Fruit fly (Drosophila melanogaster) whole organism, embryonic: ENCODE data around the gene Hph.

Source experiments
- B-H1 ChIP-seq: fragments of 200-800 bp; sonication (Bioruptor generic); IDR thresholded peaks from 3 replicates; pipeline ENCODE4 v1.3.6; 2022; ENCODE audit warnings: missing biosample characterization, missing genetic modification characterization
- CG11093 ChIP-seq: fragments of 200-800 bp; sonication (Bioruptor generic); IDR thresholded peaks from 3 replicates; pipeline ENCODE4 v1.3.6; 2022; ENCODE audit warnings: missing biosample characterization, missing genetic modification characterization
- CG11247 ChIP-seq: fragments of 200-800 bp; sonication (Bioruptor generic); IDR thresholded peaks from 2 replicates; pipeline ENCODE4 v1.3.6; 2022; ENCODE audit warnings: missing biosample characterization, missing genetic modification characterization
- CG11456 ChIP-seq: fragments of 200-800 bp; sonication (Bioruptor generic); IDR thresholded peaks from 3 replicates; pipeline ENCODE4 v1.3.6; 2022; ENCODE audit warnings: missing biosample characterization, missing genetic modification characterization
- CG12104 ChIP-seq: fragments of 200-800 bp; sonication (Bioruptor generic); optimal IDR thresholded peaks from 3 replicates; lab custom pipeline; 2016; ENCODE audit warnings: missing biosample characterization, missing genetic modification characterization
- CG12219 ChIP-seq: fragments of 200-800 bp; sonication (Bioruptor generic); optimal IDR thresholded peaks from 3 replicates; lab custom pipeline; 2018; ENCODE audit warnings: missing biosample characterization, mild to moderate bottlenecking, missing genetic modification characterization
- CG12299 ChIP-seq: fragments of 200-800 bp; sonication (Bioruptor generic); optimal IDR thresholded peaks from 2 replicates; lab custom pipeline; 2018; ENCODE audit warnings: missing biosample characterization, mild to moderate bottlenecking, missing genetic modification characterization
- CG13424 ChIP-seq: fragments of 200-800 bp; sonication (Bioruptor generic); optimal IDR thresholded peaks from 2 replicates; lab custom pipeline; 2019; ENCODE audit warnings: missing biosample characterization, mild to moderate bottlenecking, missing genetic modification characterization, moderate library complexity
- CG15073 ChIP-seq: fragments of 200-800 bp; sonication (Bioruptor generic); optimal IDR thresholded peaks from 2 replicates; lab custom pipeline; 2016; ENCODE audit warnings: missing biosample characterization, missing genetic modification characterization
- CG1603 ChIP-seq: fragments of 200-800 bp; sonication (Bioruptor generic); optimal IDR thresholded peaks from 2 replicates; lab custom pipeline; 2019; ENCODE audit warnings: missing biosample characterization, mild to moderate bottlenecking, missing genetic modification characterization, moderate library complexity
- CG16813 ChIP-seq: fragments of 200-800 bp; sonication (Bioruptor generic); IDR thresholded peaks from 3 replicates; pipeline ENCODE4 v1.3.6; 2022; ENCODE audit warnings: missing biosample characterization, missing genetic modification characterization; ENCODE audit not compliant: partially characterized antibody
- CG2678 ChIP-seq: fragments of 200-800 bp; sonication (Bioruptor generic); optimal IDR thresholded peaks from 3 replicates; lab custom pipeline; 2019; ENCODE audit warnings: missing biosample characterization, mild to moderate bottlenecking, missing genetic modification characterization, moderate library complexity
- CG4282 ChIP-seq: fragments of 200-800 bp; sonication (Bioruptor generic); optimal IDR thresholded peaks from 2 replicates; lab custom pipeline; 2016; ENCODE audit warnings: missing biosample characterization, missing genetic modification characterization
- CG6175 ChIP-seq: fragments of 200-800 bp; sonication (Bioruptor generic); IDR thresholded peaks from 3 replicates; pipeline ENCODE4 v1.3.6; 2022; ENCODE audit warnings: missing biosample characterization, missing genetic modification characterization
- CG6654 ChIP-seq: fragments of 200-800 bp; sonication (Bioruptor generic); optimal IDR thresholded peaks from 2 replicates; lab custom pipeline; 2017; ENCODE audit warnings: missing biosample characterization, mild to moderate bottlenecking, missing genetic modification characterization
- CG7786 ChIP-seq: fragments of 200-800 bp; sonication (Bioruptor generic); optimal IDR thresholded peaks from 2 replicates; lab custom pipeline; 2016; ENCODE audit warnings: missing biosample characterization, missing genetic modification characterization
- CG8359 ChIP-seq: fragments of 200-800 bp; sonication (Bioruptor generic); optimal IDR thresholded peaks from 2 replicates; lab custom pipeline; 2017; ENCODE audit warnings: missing biosample characterization, mild to moderate bottlenecking, missing genetic modification characterization, borderline replicate concordance
- CG8765 ChIP-seq: fragments of 200-800 bp; sonication (Bioruptor generic); IDR thresholded peaks from 2 replicates; pipeline ENCODE4 v1.3.6; 2022; ENCODE audit warnings: missing biosample characterization, missing genetic modification characterization
- CG8944 ChIP-seq: fragments of 200-800 bp; sonication (Bioruptor generic); optimal IDR thresholded peaks from 3 replicates; lab custom pipeline; 2016; ENCODE audit warnings: missing biosample characterization, missing genetic modification characterization
- Doc3 ChIP-seq: fragments of 200-800 bp; sonication (Bioruptor generic); IDR thresholded peaks from 3 replicates; pipeline ENCODE4 v1.3.6; 2022; ENCODE audit warnings: missing biosample characterization, missing genetic modification characterization; ENCODE audit not compliant: partially characterized antibody
- H2.0 ChIP-seq: fragments of 200-800 bp; sonication (Bioruptor generic); IDR thresholded peaks from 2 replicates; pipeline ENCODE4 v1.3.6; 2022; ENCODE audit warnings: missing biosample characterization, missing genetic modification characterization
- HmgD ChIP-seq: fragments of 200-800 bp; sonication (Bioruptor generic); optimal IDR thresholded peaks from 3 replicates; lab custom pipeline; 2016; ENCODE audit warnings: missing biosample characterization, missing genetic modification characterization
- Hr3 ChIP-seq: fragments of 200-800 bp; sonication (Bioruptor generic); optimal IDR thresholded peaks from 3 replicates; lab custom pipeline; 2016; ENCODE audit warnings: missing biosample characterization, missing genetic modification characterization
- Hr78 ChIP-seq, 2 experiments: fragments of 200-800 bp in 1 of 2; fragments of >200 bp in 1 of 2; sonication (Bioruptor generic) in 1 of 2; optimal IDR thresholded peaks; 2 replicates each; lab custom pipeline; 2017 to 2019; ENCODE audit warnings: missing biosample characterization in 2 of 2, missing genetic modification characterization in 2 of 2, mild to moderate bottlenecking in 1 of 2, moderate library complexity in 1 of 2
- MESR4 ChIP-seq: fragments of 200-800 bp; sonication (Bioruptor generic); optimal IDR thresholded peaks from 2 replicates; lab custom pipeline; 2018; ENCODE audit warnings: missing biosample characterization, mild to moderate bottlenecking, missing genetic modification characterization, moderate library complexity
- Myb ChIP-seq: fragments of 200-800 bp; sonication (Bioruptor generic); optimal IDR thresholded peaks from 2 replicates; lab custom pipeline; 2016; ENCODE audit warnings: missing biosample characterization, missing genetic modification characterization
- NC2β ChIP-seq: fragments of 200-800 bp; sonication (Bioruptor generic); optimal IDR thresholded peaks from 2 replicates; lab custom pipeline; 2016; ENCODE audit warnings: missing biosample characterization, missing genetic modification characterization
- NfI ChIP-seq: fragments of 200-800 bp; sonication (Bioruptor generic); optimal IDR thresholded peaks from 3 replicates; lab custom pipeline; 2018; ENCODE audit warnings: missing biosample characterization, mild to moderate bottlenecking, missing genetic modification characterization, moderate library complexity
- Optix ChIP-seq: fragments of 200-800 bp; sonication (Bioruptor generic); IDR thresholded peaks from 3 replicates; pipeline ENCODE4 v1.3.6; 2022; ENCODE audit warnings: missing biosample characterization, missing genetic modification characterization
- Spps ChIP-seq: fragments of 200-800 bp; sonication (Bioruptor generic); optimal IDR thresholded peaks from 2 replicates; lab custom pipeline; 2018; ENCODE audit warnings: missing biosample characterization, mild to moderate bottlenecking, missing genetic modification characterization
- cg ChIP-seq: fragments of 200-800 bp; sonication (Bioruptor generic); optimal IDR thresholded peaks from 3 replicates; lab custom pipeline; 2019; ENCODE audit warnings: missing biosample characterization, mild to moderate bottlenecking, missing genetic modification characterization, moderate library complexity
- grn ChIP-seq: fragments of 200-800 bp; sonication (Bioruptor generic); optimal IDR thresholded peaks from 3 replicates; lab custom pipeline; 2017; ENCODE audit warnings: missing biosample characterization, missing genetic modification characterization
- gt ChIP-seq: fragments of 200-800 bp; sonication (Bioruptor generic); IDR thresholded peaks from 2 replicates; pipeline ENCODE4 v1.3.6; 2022; ENCODE audit warnings: missing biosample characterization, missing genetic modification characterization
- hth ChIP-seq: fragments of >200 bp; optimal IDR thresholded peaks from 2 replicates; lab custom pipeline; 2017; ENCODE audit warnings: inconsistent platforms
- ind ChIP-seq: fragments of 200-800 bp; sonication (Bioruptor generic); optimal IDR thresholded peaks from 3 replicates; lab custom pipeline; 2016; ENCODE audit warnings: missing biosample characterization, missing genetic modification characterization
- jing ChIP-seq: fragments of 200-800 bp; sonication (Bioruptor generic); optimal IDR thresholded peaks from 2 replicates; lab custom pipeline; 2018; ENCODE audit warnings: missing biosample characterization, mild to moderate bottlenecking, missing genetic modification characterization
- kay ChIP-seq: fragments of 200-800 bp; sonication (Bioruptor generic); optimal IDR thresholded peaks from 2 replicates; lab custom pipeline; 2016; ENCODE audit warnings: missing biosample characterization, missing genetic modification characterization
- maf-S ChIP-seq: fragments of 200-800 bp; sonication (Bioruptor generic); optimal IDR thresholded peaks from 2 replicates; lab custom pipeline; 2016; ENCODE audit warnings: missing biosample characterization, missing genetic modification characterization
- nmo ChIP-seq: fragments of 200-800 bp; sonication (Bioruptor generic); optimal IDR thresholded peaks from 2 replicates; lab custom pipeline; 2018; ENCODE audit warnings: missing biosample characterization, mild to moderate bottlenecking, missing genetic modification characterization, moderate library complexity
- pan ChIP-seq, 4 experiments: fragments of >200 bp in 3 of 4; fragments of 200-800 bp in 1 of 4; sonication (Bioruptor generic) in 1 of 4; optimal IDR thresholded peaks in 3 of 4; IDR thresholded peaks in 1 of 4; 2 replicates each; pipeline versions ENCODE4 v1.3.6 to Lab custom; 2017 to 2022; ENCODE audit warnings: missing biosample characterization in 2 of 4, missing genetic modification characterization in 2 of 4, mixed read lengths in 1 of 4
- pum ChIP-seq: fragments of 200-800 bp; sonication (Bioruptor generic); optimal IDR thresholded peaks from 2 replicates; lab custom pipeline; 2016; ENCODE audit warnings: missing biosample characterization, missing genetic modification characterization
- salm ChIP-seq: fragments of 200-800 bp; sonication (Bioruptor generic); optimal IDR thresholded peaks from 2 replicates; lab custom pipeline; 2018; ENCODE audit warnings: missing biosample characterization, mild to moderate bottlenecking, missing genetic modification characterization
- sisA ChIP-seq: fragments of 200-800 bp; sonication (Bioruptor generic); IDR thresholded peaks from 2 replicates; pipeline ENCODE4 v1.3.6; 2022; ENCODE audit warnings: missing biosample characterization, missing genetic modification characterization
- stwl ChIP-seq: fragments of 200-800 bp; sonication (Bioruptor generic); optimal IDR thresholded peaks from 3 replicates; lab custom pipeline; 2018; ENCODE audit warnings: missing biosample characterization, mild to moderate bottlenecking, missing genetic modification characterization, moderate library complexity
- twi ChIP-seq: fragments of 200-800 bp; optimal IDR thresholded peaks from 2 replicates; lab custom pipeline; 2019; ENCODE audit warnings: missing biosample characterization, mild to moderate bottlenecking, missing genetic modification characterization, moderate library complexity
- wor ChIP-seq: fragments of 200-800 bp; sonication (Bioruptor generic); IDR thresholded peaks from 2 replicates; pipeline ENCODE4 v1.3.6; 2022; ENCODE audit warnings: missing biosample characterization, missing genetic modification characterization
- z ChIP-seq: fragments of 200-800 bp; sonication (Bioruptor generic); IDR thresholded peaks from 3 replicates; pipeline ENCODE4 v1.3.6; 2022; ENCODE audit warnings: missing biosample characterization, missing genetic modification characterization
- zf30C ChIP-seq: fragments of 200-800 bp; sonication (Bioruptor generic); optimal IDR thresholded peaks from 3 replicates; lab custom pipeline; 2018; ENCODE audit warnings: missing biosample characterization, mild to moderate bottlenecking, missing genetic modification characterization

Hph gene

dm6 chr3R:5211901-5212758 is 44.7 kb upstream of the Hph start (continued):
- TF ChIP-seq Hr3 (GFP tag; lab: Kevin White, UChicago): peak; percentile 74
- no peak for TF ChIP-seq CG6175 (GFP tag; lab: Robert Waterston, UW)
- TF ChIP-seq CG16813 (GFP tag; lab: Robert Waterston, UW): no peak
- TF ChIP-seq pan (optimal IDR thresholded peaks at IDR 0.05; lab: Kevin White, UChicago): no peak
- peak in 1 of 2 experiments; percentile 68 for TF ChIP-seq pan (GFP tag; optimal IDR thresholded peaks at IDR 0.05 in 1 of 2, IDR thresholded peaks at IDR 0.05 in 1 of 2)
- peak; percentile 44 for TF ChIP-seq jing (GFP tag; lab: Kevin White, UChicago)
- TF ChIP-seq salm: peak; percentile 22
- peak; percentile 70 for TF ChIP-seq stwl (tag; lab: Kevin White, UChicago)
- TF ChIP-seq twi: peak; percentile 84
- TF ChIP-seq nmo (GFP tag; lab: Kevin White, UChicago): peak; percentile 85
- TF ChIP-seq CG15073 (GFP tag; lab: Kevin White, UChicago): peak; percentile 6
- peak; percentile 6 for TF ChIP-seq MESR4 (GFP tag; lab: Kevin White, UChicago)
- TF ChIP-seq Optix (GFP tag; lab: Robert Waterston, UW): peak; percentile 69; the same call in 2 of the 3 replicates
- peak; percentile 37; the same call in 1 of the 2 replicates for TF ChIP-seq H2.0 (GFP tag; lab: Robert Waterston, UW)
- peak; percentile 69 for TF ChIP-seq CG7786 (GFP tag; lab: Kevin White, UChicago)
- TF ChIP-seq Hr78 (GFP tag; optimal IDR thresholded peaks at IDR 0.05; lab: Kevin White, UChicago): peak in 1 of 2 experiments; percentile 6
- TF ChIP-seq sisA (GFP tag; lab: Robert Waterston, UW): peak; percentile 48
- TF ChIP-seq Spps: peak; percentile 84
- peak; percentile 37 for TF ChIP-seq CG12104 (GFP tag; lab: Kevin White, UChicago)
- no peak for TF ChIP-seq wor (GFP tag; lab: Robert Waterston, UW)
- TF ChIP-seq CG13424 (tag; lab: Kevin White, UChicago): peak; percentile 69
- no peak for TF ChIP-seq CG11456
- TF ChIP-seq Myb (GFP tag; lab: Kevin White, UChicago): peak; percentile 50
- TF ChIP-seq B-H1: no peak
- TF ChIP-seq kay: peak; percentile 45
- TF ChIP-seq grn (GFP tag; lab: Kevin White, UChicago): peak; percentile 51
- TF ChIP-seq gt (GFP tag; lab: Robert Waterston, UW): peak; percentile 51; the same call in 1 of the 2 replicates
- peak; percentile 63 for TF ChIP-seq maf-S
- no peak for TF ChIP-seq NfI (GFP tag; lab: Kevin White, UChicago)
- peak; percentile 86 for TF ChIP-seq CG8765
- peak; percentile 93 for TF ChIP-seq CG1603
- peak; percentile 32 for TF ChIP-seq cg
- TF ChIP-seq CG11247 (GFP tag; lab: Robert Waterston, UW): peak; percentile 54
- no peak for TF ChIP-seq Doc3 (GFP tag; lab: Robert Waterston, UW)
- TF ChIP-seq CG2678 (tag; lab: Kevin White, UChicago): peak; percentile 71
- TF ChIP-seq NC2β (GFP tag; lab: Kevin White, UChicago): peak; percentile 81
- peak; percentile 14 for TF ChIP-seq HmgD (GFP tag; lab: Kevin White, UChicago)
- peak; percentile 28 for TF ChIP-seq CG4282 (GFP tag; lab: Kevin White, UChicago)
- TF ChIP-seq CG11093 (GFP tag; lab: Robert Waterston, UW): peak; percentile 41; the same call in 1 of the 3 replicates
- TF ChIP-seq CG12219 (GFP tag; lab: Kevin White, UChicago): peak; percentile 68
- TF ChIP-seq CG6654 (GFP tag; lab: Kevin White, UChicago): no peak
- TF ChIP-seq hth (lab: Kevin White, UChicago): no peak
- peak; percentile 35 for TF ChIP-seq ind (GFP tag; lab: Kevin White, UChicago)
- peak; percentile 82 for TF ChIP-seq CG8944
- peak; percentile 4 for TF ChIP-seq CG12299 (tag; lab: Kevin White, UChicago)
- TF ChIP-seq pum (GFP tag; lab: Kevin White, UChicago): peak; percentile 85
- peak; percentile 74 for TF ChIP-seq CG8359 (GFP tag; lab: Kevin White, UChicago)
- peak; percentile 100 for TF ChIP-seq zf30C
- peak; percentile 41; the same call in 1 of the 3 replicates for TF ChIP-seq z
